Worm (Caenorhabditis elegans) whole organism, midembryonic: ENCODE measurements around the gene srx-104.

Source experiments
- flt-1 ChIP-seq: fragments of 200-800 bp; sonication (Bioruptor generic); IDR thresholded peaks from 2 replicates; pipeline ENCODE4 v1.3.6; 2022; ENCODE audit warnings: missing genetic modification characterization, missing compliant biosample characterization
- med-1 ChIP-seq: sonication (generic microtip); optimal IDR thresholded peaks from 2 replicates; lab custom pipeline; 2017; ENCODE audit warnings: missing genetic modification characterization, mild to moderate bottlenecking, missing compliant biosample characterization, antibody characterized with exemption, missing genetic modification reagents; ENCODE audit not compliant: insufficient read depth
- ref-1 ChIP-seq: fragments of 200-800 bp; sonication (Bioruptor generic); conservative IDR thresholded peaks from 2 replicates; pipeline ENCODE4 v1.3.6; 2022; ENCODE audit warnings: missing genetic modification reagents, missing genetic modification characterization, missing compliant biosample characterization
- ztf-23 ChIP-seq: fragments of 200-800 bp; sonication (Bioruptor generic); IDR thresholded peaks from 2 replicates; pipeline ENCODE4 v1.3.6; 2022; ENCODE audit warnings: missing genetic modification reagents, missing genetic modification characterization, missing compliant biosample characterization
- ztf-29 ChIP-seq: fragments of 200-800 bp; sonication (Bioruptor generic); IDR thresholded peaks from 2 replicates; pipeline ENCODE4 v1.3.6; 2022; ENCODE audit warnings: missing genetic modification reagents, missing genetic modification characterization, missing compliant biosample characterization

ce11 chrII:3731723-3732122 is 32.2 kb upstream of the srx-104 start, which contains the start of the genes sdz-12 and bath-31:
- TF ChIP-seq ztf-29, result no peak
- TF ChIP-seq ztf-23 (GFP tag; lab: Robert Waterston, UW), result no peak
- no peak for TF ChIP-seq flt-1 (GFP tag; lab: Robert Waterston, UW)
- TF ChIP-seq med-1 (GFP tag; lab: Kevin White, UChicago), result no peak
- no peak for TF ChIP-seq ref-1 (GFP tag; lab: Robert Waterston, UW)
